Fruit fly (Drosophila melanogaster) whole organism, embryonic: ENCODE data around the gene CG17224.

Experiments
- Abd-B ChIP-seq: fragments of 200-800 bp; sonication (Bioruptor generic); optimal IDR thresholded peaks from 2 replicates; lab custom pipeline; 2018; ENCODE audit warnings: missing biosample characterization, mild to moderate bottlenecking, missing genetic modification characterization, moderate library complexity
- CG14710 ChIP-seq: fragments of 200-800 bp; sonication (Bioruptor generic); optimal IDR thresholded peaks from 3 replicates; lab custom pipeline; 2019; ENCODE audit warnings: missing biosample characterization, mild to moderate bottlenecking, missing genetic modification characterization, moderate library complexity
- hbn ChIP-seq: fragments of 200-800 bp; sonication (Bioruptor generic); IDR thresholded peaks from 2 replicates; pipeline ENCODE4 v1.3.6; 2022; ENCODE audit warnings: missing biosample characterization, missing genetic modification characterization; ENCODE audit not compliant: partially characterized antibody
- usp ChIP-seq: fragments of >200 bp; optimal IDR thresholded peaks from 2 replicates; lab custom pipeline; 2017; ENCODE audit warnings: missing biosample characterization, missing genetic modification characterization

DNA sequence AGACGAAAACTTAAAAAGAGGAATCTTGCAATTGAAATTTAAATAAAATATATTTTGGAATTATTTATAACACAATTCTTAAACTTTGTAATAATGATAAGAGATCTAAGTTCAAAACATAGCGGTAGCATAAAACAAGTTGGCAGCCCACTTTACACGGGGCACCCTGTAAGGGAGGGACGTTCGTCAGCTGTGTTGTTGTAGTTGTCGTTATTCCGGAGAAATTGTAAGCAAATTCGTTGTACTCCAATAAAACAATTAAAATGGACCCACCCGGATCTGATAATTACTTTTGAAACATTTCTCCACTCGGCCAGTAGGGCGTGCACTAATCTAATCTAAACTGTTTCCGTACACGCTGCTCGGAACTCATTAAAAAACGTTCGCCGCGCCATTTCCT, 12.2 kb upstream of the CG17224 start, which contains the start of gene GABPI:
- TF ChIP-seq usp (GFP tag; lab: Kevin White, UChicago) (no peak), Abd-B (GFP tag; lab: Kevin White, UChicago) (no peak), hbn (GFP tag; lab: Robert Waterston, UW) (0 out of 2 replicates have a peak, but pooled peaks have one; percentile 18), CG14710 (peak; percentile 9)
